Worm (Caenorhabditis elegans) whole organism, late embryonic: Measurements from ENCODE around the gene T05A8.6.

Experiments used
- C38D4.7 ChIP-seq: fragments of 200-800 bp; sonication (Bioruptor generic); optimal IDR thresholded peaks from 2 replicates; lab custom pipeline; 2018; ENCODE audit warnings: mild to moderate bottlenecking, missing genetic modification characterization, moderate library complexity, missing compliant biosample characterization
- K02D7.2 ChIP-seq: sonication (generic microtip); optimal IDR thresholded peaks from 2 replicates; lab custom pipeline; 2017; ENCODE audit warnings: mild to moderate bottlenecking, missing genetic modification characterization, missing compliant biosample characterization
- T23F11.4 ChIP-seq: fragments of 200-800 bp; sonication (Bioruptor generic); optimal IDR thresholded peaks from 2 replicates; lab custom pipeline; 2018; ENCODE audit warnings: mild to moderate bottlenecking, missing genetic modification characterization, missing compliant biosample characterization
- ahr-1 ChIP-seq: sonication (generic microtip); optimal IDR thresholded peaks from 2 replicates; lab custom pipeline; 2016; ENCODE audit warnings: missing genetic modification characterization, missing compliant biosample characterization
- ama-1 ChIP-seq: fragments of 150-350 bp; optimal IDR thresholded peaks from 2 replicates; lab custom pipeline; 2014
- ceh-18 ChIP-seq: sonication (generic microtip); optimal IDR thresholded peaks from 2 replicates; lab custom pipeline; 2016; ENCODE audit warnings: missing genetic modification characterization, missing compliant biosample characterization
- ceh-2 ChIP-seq: sonication (generic microtip); optimal IDR thresholded peaks from 2 replicates; lab custom pipeline; 2016; ENCODE audit warnings: missing genotype, missing genetic modification characterization, missing compliant biosample characterization
- ceh-6 ChIP-seq: fragments of 200-800 bp; sonication (Bioruptor generic); optimal IDR thresholded peaks from 2 replicates; lab custom pipeline; 2018; ENCODE audit warnings: mild to moderate bottlenecking, missing genetic modification characterization, missing compliant biosample characterization
- dve-1 ChIP-seq: sonication (generic microtip); optimal IDR thresholded peaks from 2 replicates; lab custom pipeline; 2017; ENCODE audit warnings: antibody characterized with exemption, mild to moderate bottlenecking, missing genetic modification characterization, missing compliant biosample characterization
- elt-2 ChIP-seq: sonication (generic microtip); optimal IDR thresholded peaks from 2 replicates; lab custom pipeline; 2016; ENCODE audit warnings: missing genetic modification reagents, missing genetic modification characterization, missing compliant biosample characterization
- elt-4 ChIP-seq: sonication (generic microtip); optimal IDR thresholded peaks from 2 replicates; lab custom pipeline; 2016; ENCODE audit warnings: missing genetic modification characterization, missing compliant biosample characterization
- ets-4 ChIP-seq: sonication (generic microtip); optimal IDR thresholded peaks from 2 replicates; lab custom pipeline; 2016; ENCODE audit warnings: missing genetic modification characterization, missing compliant biosample characterization
- fax-1 ChIP-seq: sonication (generic microtip); optimal IDR thresholded peaks from 2 replicates; lab custom pipeline; 2016; ENCODE audit warnings: missing genotype, missing genetic modification characterization, missing compliant biosample characterization
- fkh-10 ChIP-seq: fragments of 150-350 bp; optimal IDR thresholded peaks from 2 replicates; lab custom pipeline; 2014; ENCODE audit warnings: missing biosample characterization, missing genetic modification reagents, missing genetic modification characterization
- fkh-6 ChIP-seq: sonication (generic microtip); optimal IDR thresholded peaks from 2 replicates; lab custom pipeline; 2016; ENCODE audit warnings: missing genetic modification characterization, missing compliant biosample characterization
- gmeb-2 ChIP-seq: sonication (generic microtip); optimal IDR thresholded peaks from 2 replicates; lab custom pipeline; 2016; ENCODE audit warnings: missing genetic modification characterization, inconsistent platforms, missing compliant biosample characterization
- hlh-13 ChIP-seq: fragments of 200-800 bp; sonication (Bioruptor generic); optimal IDR thresholded peaks from 2 replicates; lab custom pipeline; 2018; ENCODE audit warnings: mild to moderate bottlenecking, missing genetic modification characterization, missing compliant biosample characterization
- hlh-15 ChIP-seq: sonication (generic microtip); optimal IDR thresholded peaks from 2 replicates; lab custom pipeline; 2016; ENCODE audit warnings: missing genetic modification characterization, missing compliant biosample characterization
- lim-6 ChIP-seq: sonication (generic microtip); optimal IDR thresholded peaks from 2 replicates; lab custom pipeline; 2016; ENCODE audit warnings: missing genetic modification characterization, missing compliant biosample characterization
- mec-3 ChIP-seq: sonication (generic microtip); optimal IDR thresholded peaks from 2 replicates; lab custom pipeline; 2016; ENCODE audit warnings: borderline replicate concordance, missing genetic modification characterization, missing compliant biosample characterization
- nhr-11 ChIP-seq: fragments of 150-350 bp; optimal IDR thresholded peaks from 2 replicates; lab custom pipeline; 2014; ENCODE audit warnings: missing biosample characterization, missing genetic modification characterization
- nhr-232 ChIP-seq: sonication (generic microtip); optimal IDR thresholded peaks from 2 replicates; lab custom pipeline; 2016; ENCODE audit warnings: missing genetic modification characterization, missing compliant biosample characterization
- pag-3 ChIP-seq: sonication (generic microtip); optimal IDR thresholded peaks from 2 replicates; lab custom pipeline; 2016; ENCODE audit warnings: missing compliant biosample characterization, missing genetic modification characterization, borderline replicate concordance
- pat-9 ChIP-seq: fragments of 200-800 bp; sonication (Bioruptor generic); optimal IDR thresholded peaks from 2 replicates; lab custom pipeline; 2018; ENCODE audit warnings: mild to moderate bottlenecking, missing genetic modification characterization, moderate library complexity, missing compliant biosample characterization
- ref-2 ChIP-seq: sonication (generic microtip); optimal IDR thresholded peaks from 2 replicates; lab custom pipeline; 2016; ENCODE audit warnings: missing genetic modification characterization, missing compliant biosample characterization
- tbx-7 ChIP-seq: sonication (generic microtip); optimal IDR thresholded peaks from 2 replicates; lab custom pipeline; 2016; ENCODE audit warnings: missing genotype, missing genetic modification characterization, missing compliant biosample characterization
- ttx-3 ChIP-seq: sonication (generic microtip); optimal IDR thresholded peaks from 2 replicates; lab custom pipeline; 2016; ENCODE audit warnings: missing genetic modification reagents, missing genetic modification characterization, missing compliant biosample characterization
- unc-3 ChIP-seq, 2 experiments: fragments of 200-800 bp in 1 of 2; sonication (Bioruptor generic) in 1 of 2; sonication (generic microtip) in 1 of 2; conservative IDR thresholded peaks in 1 of 2; optimal IDR thresholded peaks in 1 of 2; 2 replicates each; pipeline versions ENCODE4 v1.3.6 to Lab custom; 2016 to 2022; ENCODE audit warnings: missing compliant biosample characterization in 2 of 2, missing genetic modification characterization in 2 of 2, missing genetic modification reagents in 1 of 2
- unc-42 ChIP-seq: sonication (generic microtip); optimal IDR thresholded peaks from 2 replicates; lab custom pipeline; 2016; ENCODE audit warnings: missing genotype, missing genetic modification characterization, missing compliant biosample characterization
- unc-86 ChIP-seq: sonication (generic microtip); optimal IDR thresholded peaks from 2 replicates; lab custom pipeline; 2016; ENCODE audit warnings: missing genetic modification characterization, missing compliant biosample characterization
- zip-5 ChIP-seq: sonication (generic microtip); optimal IDR thresholded peaks from 2 replicates; lab custom pipeline; 2016; ENCODE audit warnings: missing genetic modification characterization, missing compliant biosample characterization

Gene T05A8.6

DNA sequence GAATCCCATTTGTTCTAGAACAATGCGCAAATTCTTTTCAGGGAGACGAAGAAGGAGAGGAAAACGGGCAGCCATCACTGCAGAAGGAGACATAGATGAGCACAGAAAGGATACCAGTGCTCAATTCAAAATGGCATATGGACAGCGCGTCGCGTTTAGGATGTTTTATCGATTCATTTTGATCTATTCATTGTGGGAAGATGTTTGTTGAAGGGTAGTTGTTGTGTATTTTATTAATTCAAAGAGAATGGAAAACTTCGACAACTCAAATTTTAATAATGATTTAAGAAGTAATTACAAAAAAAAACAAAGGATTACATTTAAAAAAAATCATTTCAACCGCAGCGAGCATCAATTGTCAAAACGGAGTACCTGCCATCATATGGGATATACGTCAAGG is 32.6 kb upstream of the T05A8.6 start, which contains the start of gene sdz-10:
Gene sdz-10 (minus strand): TSS at position 101 of the 400 bp plus-strand sequence.
- no peak for TF ChIP-seq elt-4 (tag; lab: Kevin White, UChicago)

- TF ChIP-seq C38D4.7 (GFP tag; lab: Kevin White, UChicago) (no peak), hlh-13 (GFP tag; lab: Kevin White, UChicago) (no peak), unc-3 (GFP tag; conservative IDR thresholded peaks at IDR 0.05; lab: Robert Waterston, UW) (no peak), unc-3 (tag; optimal IDR thresholded peaks at IDR 0.05; lab: Kevin White, UChicago) (no peak), nhr-11 (tag; lab: Kevin White, UChicago) (no peak), ets-4 (tag; lab: Kevin White, UChicago) (no peak), elt-2 (tag; lab: Kevin White, UChicago) (no peak), fax-1 (tag; lab: Kevin White, UChicago) (no peak), mec-3 (tag; lab: Kevin White, UChicago) (no peak), K02D7.2 (tag; lab: Kevin White, UChicago) (no peak)
Observed at ce11 chrII:2770788-2771187, 31.3 kb upstream of the T05A8.6 start, which contains the start of gene fbxb-105. TSS of gene fbxb-105 (minus strand) at chrII:2770888.

DNA sequence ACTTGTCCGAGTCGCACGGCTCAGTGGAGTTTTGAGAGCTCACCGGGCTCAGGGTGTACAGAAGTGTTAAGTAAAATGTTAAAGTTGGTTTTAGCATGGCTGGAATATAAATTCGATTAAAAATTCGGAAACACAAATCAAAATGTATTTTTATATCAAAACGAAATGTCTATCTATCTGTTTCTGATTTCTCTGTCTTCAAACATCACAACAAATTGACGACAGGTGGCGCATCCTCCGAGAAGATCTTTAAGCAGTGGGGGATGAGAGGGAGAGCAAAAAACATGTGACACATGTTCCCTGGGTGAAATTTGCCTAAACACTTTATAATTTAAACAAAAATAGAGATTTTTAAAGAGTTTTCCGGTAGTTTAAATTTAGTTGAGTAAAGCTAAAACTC is 29.5 kb upstream of the T05A8.6 start, which contains the start of gene F08D12.7:
Gene F08D12.7 (minus strand): TSS at position 101 of the 400 bp plus-strand sequence.
- TF ChIP-seq ceh-18 (tag; lab: Kevin White, UChicago): no peak
- TF ChIP-seq unc-86 (tag; lab: Kevin White, UChicago): no peak
- TF ChIP-seq nhr-232: no peak
- TF ChIP-seq fax-1 (tag; lab: Kevin White, UChicago): no peak
- TF ChIP-seq dve-1 (tag; lab: Kevin White, UChicago): no peak

- no peak for TF ChIP-seq zip-5 (tag; lab: Kevin White, UChicago)
- TF ChIP-seq elt-4 (tag; lab: Kevin White, UChicago): no peak
- no peak for TF ChIP-seq ceh-6 (GFP tag; lab: Kevin White, UChicago)
- TF ChIP-seq T23F11.4 (GFP tag; lab: Kevin White, UChicago): no peak
- TF ChIP-seq gmeb-2 (tag; lab: Kevin White, UChicago): no peak
- no peak for TF ChIP-seq fkh-6 (tag; lab: Kevin White, UChicago)
- TF ChIP-seq ets-4 (tag; lab: Kevin White, UChicago): no peak
- no peak for TF ChIP-seq ttx-3
- no peak for TF ChIP-seq fkh-10 (GFP tag; lab: Kevin White, UChicago)
- no peak for TF ChIP-seq unc-42 (tag; lab: Kevin White, UChicago)
- no peak for TF ChIP-seq tbx-7
- no peak for TF ChIP-seq K02D7.2 (tag; lab: Kevin White, UChicago)
- no peak for TF ChIP-seq ref-2 (tag; lab: Kevin White, UChicago)
- no peak for TF ChIP-seq ama-1 (lab: Kevin White, UChicago)
- no peak for TF ChIP-seq fax-1 (tag; lab: Kevin White, UChicago)
- TF ChIP-seq pat-9: no peak
- no peak for TF ChIP-seq elt-2 (tag; lab: Kevin White, UChicago)
- no peak for TF ChIP-seq ahr-1 (tag; lab: Kevin White, UChicago)
- no peak for TF ChIP-seq pag-3
- no peak for TF ChIP-seq hlh-15
Observed at ce11 chrII:2766331-2766730, 26.8 kb upstream of the T05A8.6 start, which contains the start of gene F08D12.15. TSS of gene F08D12.15 (plus strand) at chrII:2766631.

DNA sequence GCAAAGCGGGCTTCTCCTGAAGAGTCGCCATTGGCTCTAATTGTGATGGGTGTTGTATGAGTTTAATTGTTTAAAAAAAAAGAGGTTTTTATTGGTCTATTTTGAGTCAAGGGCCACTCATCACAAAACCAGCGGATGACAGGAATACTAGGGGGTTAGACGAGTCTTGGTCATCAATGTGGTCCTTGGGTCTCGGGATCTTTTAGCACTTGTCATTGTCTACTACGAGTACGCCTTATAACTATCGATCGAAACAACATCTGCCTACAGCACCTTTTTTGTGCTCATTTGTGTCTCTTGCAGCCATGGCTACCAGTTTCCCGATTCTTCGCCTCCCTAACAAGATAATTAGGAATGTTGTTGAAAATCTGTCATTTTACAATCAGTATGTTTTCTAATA is 25.1 kb upstream of the T05A8.6 start, which contains the start of gene fbxb-108:
Gene fbxb-108 (plus strand): TSS at position 301 of the 400 bp plus-strand sequence.
- TF ChIP-seq ref-2 (tag; lab: Kevin White, UChicago): no peak
- no peak for TF ChIP-seq tbx-7
- no peak for TF ChIP-seq zip-5 (tag; lab: Kevin White, UChicago)
- TF ChIP-seq lim-6 (tag; lab: Kevin White, UChicago): no peak
- no peak for TF ChIP-seq fkh-10 (GFP tag; lab: Kevin White, UChicago)
- no peak for TF ChIP-seq hlh-13 (GFP tag; lab: Kevin White, UChicago)
- TF ChIP-seq elt-2 (tag; lab: Kevin White, UChicago): no peak
- TF ChIP-seq ceh-18 (tag; lab: Kevin White, UChicago): no peak
- TF ChIP-seq C38D4.7 (GFP tag; lab: Kevin White, UChicago): no peak
- TF ChIP-seq unc-86 (tag; lab: Kevin White, UChicago): no peak
- TF ChIP-seq ceh-2 (tag; lab: Kevin White, UChicago): no peak
